Worm (Caenorhabditis elegans) whole organism, L4 larva: ENCODE data around the gene F21D9.11.
A peak's percentile ranks its signal among the peaks of the same experiment; 100 is the strongest.

Experiments
- D1046.2 ChIP-seq: fragments of 200-800 bp; sonication (Bioruptor generic); IDR thresholded peaks from 2 replicates; pipeline ENCODE4 v1.3.6; 2022; ENCODE audit warnings: missing genetic modification characterization, missing compliant biosample characterization
- R02D3.7 ChIP-seq: fragments of 150-350 bp; sonication (generic microtip); optimal IDR thresholded peaks from 3 replicates; lab custom pipeline; 2014; ENCODE audit warnings: missing biosample characterization, missing genetic modification characterization
- Y5F2A.4 ChIP-seq: fragments of 200-800 bp; sonication (Bioruptor generic); optimal IDR thresholded peaks from 2 replicates; lab custom pipeline; 2018; ENCODE audit warnings: mild to moderate bottlenecking, missing genetic modification characterization, missing compliant biosample characterization
- Y75B8A.6 ChIP-seq: fragments of 200-800 bp; sonication (Bioruptor generic); IDR thresholded peaks from 2 replicates; pipeline ENCODE4 v1.3.6; 2022; ENCODE audit warnings: missing genetic modification reagents, missing genetic modification characterization, missing compliant biosample characterization
- aha-1 ChIP-seq: fragments of 150-350 bp; peaks from one replicate; lab custom pipeline; 2014; ENCODE audit warnings: missing biosample characterization, missing genetic modification characterization
- ama-1 ChIP-seq: fragments of 150-350 bp; optimal IDR thresholded peaks from 2 replicates; lab custom pipeline; 2014; ENCODE audit warnings: inconsistent platforms, mixed read lengths
- arid-1 ChIP-seq: fragments of 200-800 bp; sonication (Bioruptor generic); conservative IDR thresholded peaks from 2 replicates; pipeline ENCODE4 v1.3.6; 2022; ENCODE audit warnings: missing genetic modification reagents, missing genetic modification characterization, missing compliant biosample characterization
- ceh-44 ChIP-seq: fragments of 200-800 bp; sonication (Bioruptor generic); IDR thresholded peaks from 2 replicates; pipeline ENCODE4 v1.3.6; 2022; ENCODE audit warnings: missing genetic modification reagents, missing genetic modification characterization, missing compliant biosample characterization
- ceh-82 ChIP-seq: sonication (generic microtip); optimal IDR thresholded peaks from 2 replicates; lab custom pipeline; 2017; ENCODE audit warnings: missing biosample characterization, missing genetic modification characterization
- ctbp-1 ChIP-seq: fragments of 200-800 bp; sonication (Bioruptor generic); IDR thresholded peaks from 2 replicates; pipeline ENCODE4 v1.3.6; 2022; ENCODE audit warnings: missing genetic modification reagents, missing genetic modification characterization, missing compliant biosample characterization
- daf-12 ChIP-seq: fragments of 150-350 bp; optimal IDR thresholded peaks from 2 replicates; lab custom pipeline; 2014; ENCODE audit warnings: missing biosample characterization, missing genetic modification reagents, missing genetic modification characterization
- dmd-8 ChIP-seq: fragments of 200-800 bp; sonication (Bioruptor generic); IDR thresholded peaks from 2 replicates; pipeline ENCODE4 v1.3.6; 2022; ENCODE audit warnings: missing genetic modification characterization, missing compliant biosample characterization
- dpl-1 ChIP-seq: fragments of 150-350 bp; optimal IDR thresholded peaks from 2 replicates; lab custom pipeline; 2014; ENCODE audit warnings: missing biosample characterization, missing genetic modification reagents, missing genetic modification characterization
- egl-43 ChIP-seq: fragments of 200-800 bp; sonication (Bioruptor generic); IDR thresholded peaks from 2 replicates; pipeline ENCODE4 v1.3.6; 2022; ENCODE audit warnings: missing genetic modification reagents, missing genetic modification characterization, missing compliant biosample characterization
- fos-1 ChIP-seq: fragments of 150-350 bp; optimal IDR thresholded peaks from 2 replicates; lab custom pipeline; 2014; ENCODE audit warnings: missing biosample characterization, missing genetic modification characterization
- hlh-11 ChIP-seq: fragments of 200-800 bp; sonication (Bioruptor generic); optimal IDR thresholded peaks from 2 replicates; lab custom pipeline; 2018; ENCODE audit warnings: mild to moderate bottlenecking, missing genetic modification characterization, missing compliant biosample characterization
- lin-1 ChIP-seq: fragments of 200-800 bp; sonication (Bioruptor generic); IDR thresholded peaks from 2 replicates; pipeline ENCODE4 v1.3.6; 2022; ENCODE audit warnings: missing genetic modification reagents, missing genetic modification characterization, missing compliant biosample characterization
- lin-13 ChIP-seq: fragments of 150-350 bp; optimal IDR thresholded peaks from 2 replicates; lab custom pipeline; 2014; ENCODE audit warnings: missing biosample characterization, missing genetic modification reagents, missing genetic modification characterization
- lin-15B ChIP-seq: fragments of 150-350 bp; sonication (generic microtip); optimal IDR thresholded peaks from 3 replicates; lab custom pipeline; 2014; ENCODE audit warnings: missing biosample characterization, missing genetic modification characterization
- lin-29 ChIP-seq: fragments of 200-800 bp; sonication (Bioruptor generic); IDR thresholded peaks from 2 replicates; pipeline ENCODE4 v1.3.6; 2022; ENCODE audit warnings: missing genetic modification reagents, missing genetic modification characterization, missing compliant biosample characterization
- lin-38 ChIP-seq: fragments of 200-800 bp; sonication (Bioruptor generic); IDR thresholded peaks from 2 replicates; pipeline ENCODE4 v1.3.6; 2022; ENCODE audit warnings: missing genetic modification reagents, missing genetic modification characterization, missing compliant biosample characterization
- mep-1 ChIP-seq: fragments of 150-350 bp; sonication (generic microtip); optimal IDR thresholded peaks from 3 replicates; lab custom pipeline; 2014; ENCODE audit warnings: missing biosample characterization, missing genetic modification characterization
- mxl-2 ChIP-seq: fragments of 200-800 bp; sonication (Bioruptor generic); conservative IDR thresholded peaks from 2 replicates; pipeline ENCODE4 v1.3.6; 2022; ENCODE audit warnings: missing genetic modification reagents, missing genetic modification characterization, missing compliant biosample characterization
- mxl-3 ChIP-seq: fragments of 200-800 bp; sonication (Bioruptor generic); optimal IDR thresholded peaks from 2 replicates; lab custom pipeline; 2018; ENCODE audit warnings: mild to moderate bottlenecking, missing genetic modification characterization, missing compliant biosample characterization
- nhr-42 ChIP-seq: fragments of 200-800 bp; sonication (Bioruptor generic); IDR thresholded peaks from 2 replicates; pipeline ENCODE4 v1.3.6; 2022; ENCODE audit warnings: missing genetic modification characterization, missing compliant biosample characterization
- pqm-1 ChIP-seq: sonication (generic microtip); optimal IDR thresholded peaks from 2 replicates; lab custom pipeline; 2017; ENCODE audit warnings: missing biosample characterization, missing genetic modification characterization
- set-16 ChIP-seq: fragments of 200-800 bp; sonication (Bioruptor generic); IDR thresholded peaks from 2 replicates; pipeline ENCODE4 v1.3.6; 2022; ENCODE audit warnings: missing genetic modification reagents, missing genetic modification characterization, missing compliant biosample characterization
- skn-1 ChIP-seq: fragments of 150-350 bp; optimal IDR thresholded peaks from 2 replicates; lab custom pipeline; 2014; ENCODE audit warnings: missing biosample characterization, missing genetic modification characterization
- unc-62 ChIP-seq, 3 experiments: fragments of 150-350 bp in 1 of 3; sonication (generic microtip); optimal IDR thresholded peaks in 2 of 3; peaks in 1 of 3; 1 replicate in 1 of 3; 2 replicates in 2 of 3; lab custom pipeline; 2014 to 2017; ENCODE audit warnings: missing biosample characterization in 3 of 3, missing genetic modification characterization in 3 of 3, missing genetic modification reagents in 3 of 3, missing genotype in 1 of 3
- zag-1 ChIP-seq: fragments of 150-350 bp; optimal IDR thresholded peaks from 2 replicates; lab custom pipeline; 2014; ENCODE audit warnings: missing biosample characterization, missing genetic modification characterization
- zip-11 ChIP-seq: fragments of 200-800 bp; sonication (Bioruptor generic); IDR thresholded peaks from 2 replicates; pipeline ENCODE4 v1.3.6; 2022; ENCODE audit warnings: missing genetic modification characterization, missing compliant biosample characterization

Gene F21D9.11

ce11 chrV:19278488-19278887 is 26.5 kb downstream of the F21D9.11 start:
- TF ChIP-seq set-16, result peak; percentile 81
- TF ChIP-seq arid-1, result no peak

DNA sequence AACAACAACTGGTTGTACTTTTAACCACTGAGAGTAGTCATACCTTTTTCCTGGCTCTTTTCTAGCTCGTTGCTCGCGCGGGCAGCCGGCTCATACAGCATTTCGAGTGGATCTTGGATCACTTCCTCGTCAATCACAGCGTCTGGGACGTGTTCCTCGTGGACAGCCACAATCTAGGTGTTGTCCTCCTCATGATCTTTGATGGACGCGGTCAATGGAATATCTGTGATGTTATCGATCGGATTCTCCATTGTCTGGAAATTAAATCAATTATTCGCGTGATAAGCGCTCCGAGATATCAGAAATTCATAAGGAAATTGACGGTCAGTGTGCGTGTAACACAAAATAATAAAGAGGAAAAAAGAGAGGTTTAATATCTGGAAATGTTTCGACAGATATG is 27.9 kb downstream of the F21D9.11 start, which contains the start of gene F21D9.8:
Gene F21D9.8 (minus strand): TSS at position 101 of the 400 bp plus-strand sequence.
- TF ChIP-seq lin-29 (GFP tag; lab: Robert Waterston, UW), result no peak
- no peak for TF ChIP-seq mxl-2 (GFP tag; lab: Robert Waterston, UW)
- no peak for TF ChIP-seq mep-1 (tag; lab: Kevin White, UChicago)
- TF ChIP-seq ceh-82 (tag; lab: Kevin White, UChicago), result no peak
- TF ChIP-seq egl-43 (GFP tag; lab: Robert Waterston, UW), result no peak
- TF ChIP-seq hlh-11 (tag; lab: Kevin White, UChicago), result no peak
- no peak for TF ChIP-seq zag-1 (tag; lab: Kevin White, UChicago)
- no peak for TF ChIP-seq daf-12 (tag; lab: Kevin White, UChicago)
- TF ChIP-seq ama-1 (lab: Kevin White, UChicago), result no peak
- no peak for TF ChIP-seq dpl-1 (GFP tag; lab: Kevin White, UChicago)
- no peak for TF ChIP-seq zip-11
- TF ChIP-seq mxl-3, result no peak
- TF ChIP-seq set-16, result no peak
- no peak for TF ChIP-seq lin-15B (tag; lab: Kevin White, UChicago)
- TF ChIP-seq D1046.2 (GFP tag; lab: Robert Waterston, UW), result no peak
- TF ChIP-seq pqm-1 (tag; lab: Kevin White, UChicago), result no peak
- no peak for TF ChIP-seq ctbp-1 (GFP tag; lab: Robert Waterston, UW)

DNA sequence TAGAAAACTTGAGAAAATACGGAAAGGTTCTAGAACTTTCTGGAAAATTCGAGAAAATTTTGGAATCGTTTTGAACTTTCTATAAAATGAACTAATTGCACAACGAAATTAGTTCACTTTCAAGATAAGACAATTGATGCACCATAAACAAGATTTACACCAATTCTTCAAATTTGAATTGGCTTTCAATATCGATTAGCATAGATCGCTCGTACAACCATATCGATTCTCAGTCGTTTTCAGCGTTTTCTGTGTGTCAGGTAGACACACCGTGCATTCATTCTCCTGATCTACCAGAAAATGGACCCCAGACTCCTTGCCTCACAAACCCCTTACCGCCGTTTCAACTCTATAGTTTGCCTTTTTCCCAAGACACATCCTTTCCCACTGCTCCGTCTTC is 30.4 kb downstream of the F21D9.11 start, which contains the start of gene fbxb-117:
Gene fbxb-117 (plus strand): TSS at position 301 of the 400 bp plus-strand sequence.
- TF ChIP-seq aha-1 (tag; lab: Kevin White, UChicago), result peak; percentile 75
- TF ChIP-seq ceh-44 (GFP tag; lab: Robert Waterston, UW), result no peak

DNA sequence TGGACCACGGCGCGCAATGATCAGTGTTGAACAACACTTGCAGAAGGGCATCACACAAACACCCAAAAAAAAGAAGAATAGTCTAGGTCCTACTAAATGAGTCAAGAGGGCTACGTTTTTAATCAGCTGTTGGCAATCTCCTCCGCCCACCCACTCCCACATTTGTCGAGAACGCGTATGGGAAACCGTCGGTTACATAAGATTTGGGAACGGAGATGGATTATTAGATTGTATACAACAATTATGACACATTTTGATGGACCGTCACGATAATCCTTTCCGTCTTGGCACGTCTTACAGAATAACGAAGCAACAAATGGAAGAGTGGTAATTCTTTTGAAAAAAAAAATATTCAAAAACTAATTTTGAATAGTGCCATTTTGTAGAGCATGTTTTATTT is 34.0 kb downstream of the F21D9.11 start:
- peak in 1 of 2 experiments; percentile 21 for TF ChIP-seq unc-62 (GFP tag; optimal IDR thresholded peaks at IDR 0.05 in 1 of 2; lab: Kevin White, UChicago)
- TF ChIP-seq unc-62 (tag; optimal IDR thresholded peaks at IDR 0.05; lab: Kevin White, UChicago), result no peak
- no peak for TF ChIP-seq lin-13 (GFP tag; lab: Kevin White, UChicago)
- TF ChIP-seq, all 104 proteins: peak for 1

ce11 chrV:19288073-19288805 is 36.3 kb downstream of the F21D9.11 start, which contains the start of the genes F55C9.3 and fbxb-57:
Gene F55C9.3 (minus strand): TSS chrV:19288173.
Gene fbxb-57 (plus strand): TSS chrV:19288755.
- TF ChIP-seq Y5F2A.4, result no peak
- TF ChIP-seq skn-1, result no peak
- peak in 1 of 2 experiments; percentile 71 for TF ChIP-seq unc-62 (GFP tag; optimal IDR thresholded peaks at IDR 0.05 in 1 of 2; lab: Kevin White, UChicago)
- TF ChIP-seq unc-62 (tag; optimal IDR thresholded peaks at IDR 0.05; lab: Kevin White, UChicago), result no peak
- no peak for TF ChIP-seq Y75B8A.6 (GFP tag; lab: Robert Waterston, UW)
- TF ChIP-seq nhr-42 (GFP tag; lab: Robert Waterston, UW), result no peak
- TF ChIP-seq, all 104 proteins: peak for 1

- no peak for TF ChIP-seq lin-1 (GFP tag; lab: Robert Waterston, UW)
- TF ChIP-seq hlh-11 (tag; lab: Kevin White, UChicago), result no peak
- no peak for TF ChIP-seq lin-38 (GFP tag; lab: Robert Waterston, UW)
- no peak for TF ChIP-seq dmd-8 (GFP tag; lab: Robert Waterston, UW)
- no peak for TF ChIP-seq lin-29 (GFP tag; lab: Robert Waterston, UW)
- TF ChIP-seq zag-1 (tag; lab: Kevin White, UChicago), result no peak
- TF ChIP-seq fos-1 (tag; lab: Kevin White, UChicago), result no peak
- no peak for TF ChIP-seq R02D3.7 (tag; lab: Kevin White, UChicago)
- no peak for TF ChIP-seq skn-1
- TF ChIP-seq lin-15B (tag; lab: Kevin White, UChicago), result no peak
Observed at ce11 chrV:19293025-19293424, 41.1 kb downstream of the F21D9.11 start, which contains the start of gene F55C9.5. Gene F55C9.5 (minus strand): TSS chrV:19293125.
